Fruit fly (Drosophila melanogaster): ENCODE measurements around the gene CG43739.

Gene CG43739

DNA sequence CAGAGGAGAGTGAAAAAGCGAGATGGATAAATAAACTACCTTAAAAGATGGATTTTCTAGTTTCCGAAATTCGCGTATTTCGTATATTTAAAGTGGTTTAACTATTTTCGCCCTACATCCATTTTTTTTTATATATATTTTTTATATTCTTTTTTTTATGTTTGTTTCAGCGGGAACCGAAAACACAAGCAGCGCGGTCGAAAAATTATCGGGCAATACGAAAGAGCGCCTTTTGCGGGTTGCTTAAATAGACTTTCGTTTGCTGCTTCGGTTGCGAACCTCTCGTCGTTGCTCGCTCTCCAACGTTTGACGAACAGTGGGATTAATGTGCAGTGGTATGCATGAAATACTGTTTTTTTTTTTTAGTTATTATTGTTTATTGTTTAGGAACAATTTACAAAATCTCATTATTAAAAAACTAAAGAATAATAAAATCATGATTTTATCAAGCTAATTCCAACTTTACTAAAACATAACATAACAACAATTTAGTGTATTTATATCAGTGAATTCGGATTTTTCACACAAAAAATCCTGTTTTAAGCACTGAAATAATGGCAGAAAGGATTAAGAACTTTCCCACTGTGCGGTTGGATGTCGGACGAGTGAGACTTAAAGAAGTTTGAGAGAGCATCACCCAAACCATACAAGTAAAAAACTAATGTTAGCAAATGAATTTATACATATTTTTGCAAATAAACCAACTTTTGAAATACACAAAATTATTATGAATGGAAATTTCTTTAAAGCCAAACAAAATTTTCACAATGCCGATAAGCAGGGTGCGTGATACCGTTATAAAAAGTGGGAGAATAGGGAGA, 1.3 kb downstream of the CG43739 start (continued):
- TF ChIP-seq Eip93F (GFP tag; optimal IDR thresholded peaks at IDR 0.05) (no peak), pdm3 (GFP tag; optimal IDR thresholded peaks at IDR 0.05) (peak; percentile 42), fd85E (GFP tag; optimal IDR thresholded peaks at IDR 0.05) (peak; percentile 10), Lpt (GFP tag; optimal IDR thresholded peaks at IDR 0.05) (no peak), salr (GFP tag; optimal IDR thresholded peaks at IDR 0.05) (peak in 1 of 2 experiments; percentile 85), CG6276 (GFP tag; optimal IDR thresholded peaks at IDR 0.05) (peak; percentile 87), Gug (GFP tag; IDR thresholded peaks at IDR 0.05) (peak; percentile 71), Eip75B (GFP tag; optimal IDR thresholded peaks at IDR 0.05) (peak; percentile 47), dac (GFP tag; optimal IDR thresholded peaks at IDR 0.05) (peak; percentile 5), Hr39 (GFP tag; optimal IDR thresholded peaks at IDR 0.05) (no peak), dsx (GFP tag; optimal IDR thresholded peaks at IDR 0.05; ENCODE audit: poor library complexity, severe bottlenecking) (no peak), Eip78C (GFP tag) (peak; percentile 96), CG3919 (GFP tag; optimal IDR thresholded peaks at IDR 0.05) (peak; percentile 58), fkh (GFP tag; optimal IDR thresholded peaks at IDR 0.05) (no peak), achi (GFP tag; optimal IDR thresholded peaks at IDR 0.05) (peak; percentile 61), lz (GFP tag; optimal IDR thresholded peaks at IDR 0.05) (peak; percentile 50), acj6 (GFP tag; optimal IDR thresholded peaks at IDR 0.05) (peak; percentile 41), esn (GFP tag; optimal IDR thresholded peaks at IDR 0.05) (peak; percentile 76), Sox102F (GFP tag; optimal IDR thresholded peaks at IDR 0.05) (peak; percentile 6), CG6163 (GFP tag; IDR thresholded peaks at IDR 0.05) (no peak), CG8119 (GFP tag; IDR thresholded peaks at IDR 0.05) (peak; percentile 44), CG31627 (GFP tag; optimal IDR thresholded peaks at IDR 0.05) (peak; percentile 34), CG7368 (GFP tag; optimal IDR thresholded peaks at IDR 0.05) (peak; percentile 40)

DNA sequence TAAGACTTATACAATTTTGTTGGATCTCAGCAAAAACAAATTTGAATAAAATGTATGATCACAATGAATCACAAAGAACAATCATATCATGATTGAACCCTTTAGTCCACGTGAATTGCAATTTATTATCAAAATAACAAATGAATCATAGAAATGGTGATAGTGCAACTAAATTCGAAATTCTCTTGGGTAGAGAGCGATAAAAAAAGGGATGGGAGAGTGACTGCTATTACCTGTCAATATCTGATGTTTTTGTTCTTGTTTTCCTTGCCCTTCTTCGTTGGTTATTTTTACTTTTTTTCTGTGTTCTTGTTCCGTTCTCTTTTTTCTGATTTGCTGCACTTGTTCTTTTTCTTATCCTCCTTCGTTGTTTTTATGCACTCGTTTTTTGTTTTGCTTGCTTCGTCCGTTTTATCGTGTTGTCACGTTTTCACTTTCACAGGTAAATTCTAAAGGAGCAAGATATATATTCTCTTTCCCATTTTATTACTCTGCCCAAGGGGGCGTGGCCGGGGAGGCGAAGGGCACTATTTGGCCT, 2.0 kb downstream of the CG43739 start:
- TF ChIP-seq CG10631 (GFP tag; optimal IDR thresholded peaks at IDR 0.05) (no peak), salr (GFP tag; optimal IDR thresholded peaks at IDR 0.05) (peak in 1 of 2 experiments; percentile 21), CG32006 (GFP tag; optimal IDR thresholded peaks at IDR 0.05) (no peak), CG6792 (GFP tag; optimal IDR thresholded peaks at IDR 0.05) (no peak), Sox15 (GFP tag; optimal IDR thresholded peaks at IDR 0.05) (no peak), CG9139 (GFP tag; optimal IDR thresholded peaks at IDR 0.05) (peak; percentile 81), CG7368 (GFP tag; optimal IDR thresholded peaks at IDR 0.05) (no peak), CG6163 (GFP tag; IDR thresholded peaks at IDR 0.05) (peak; percentile 46; the same call in 2 of the 3 replicates), CG31627 (GFP tag; optimal IDR thresholded peaks at IDR 0.05) (no peak), CG8319 (GFP tag; optimal IDR thresholded peaks at IDR 0.05) (no peak), lz (GFP tag; optimal IDR thresholded peaks at IDR 0.05) (no peak), topi (GFP tag; optimal IDR thresholded peaks at IDR 0.05) (no peak), Eip75B (GFP tag; optimal IDR thresholded peaks at IDR 0.05) (no peak), fkh (GFP tag; optimal IDR thresholded peaks at IDR 0.05) (no peak), CG3919 (GFP tag; optimal IDR thresholded peaks at IDR 0.05) (no peak), Eip78C (GFP tag) (no peak), net (GFP tag; optimal IDR thresholded peaks at IDR 0.05) (no peak), CG11294 (GFP tag; IDR thresholded peaks at IDR 0.05) (no peak), fd85E (GFP tag; optimal IDR thresholded peaks at IDR 0.05) (no peak), CG1621 (tag; optimal IDR thresholded peaks at IDR 0.05) (peak; percentile 75), achi (GFP tag; optimal IDR thresholded peaks at IDR 0.05) (no peak), OdsH (GFP tag; optimal IDR thresholded peaks at IDR 0.05) (no peak), Blimp-1 (GFP tag; optimal IDR thresholded peaks at IDR 0.05) (peak; percentile 16), Gug (GFP tag; IDR thresholded peaks at IDR 0.05) (no peak), CG11902 (GFP tag; optimal IDR thresholded peaks at IDR 0.05) (no peak), fd59A (GFP tag; optimal IDR thresholded peaks at IDR 0.05) (no peak), CG15336 (GFP tag; IDR thresholded peaks at IDR 0.05) (no peak), Ets21C (GFP tag; optimal IDR thresholded peaks at IDR 0.05) (no peak), CG8632 (GFP tag; optimal IDR thresholded peaks at IDR 0.05) (no peak), CG6808 (GFP tag; optimal IDR thresholded peaks at IDR 0.05) (peak; percentile 83), spab (GFP tag; optimal IDR thresholded peaks at IDR 0.05) (peak; percentile 76), Hr38 (GFP tag; optimal IDR thresholded peaks at IDR 0.05) (no peak), Sox14 (GFP tag; optimal IDR thresholded peaks at IDR 0.05) (no peak), pdm3 (GFP tag; optimal IDR thresholded peaks at IDR 0.05) (no peak), CG34406 (GFP tag; optimal IDR thresholded peaks at IDR 0.05) (no peak), eg (GFP tag; IDR thresholded peaks at IDR 0.05) (no peak), CG4318 (GFP tag; optimal IDR thresholded peaks at IDR 0.05) (no peak)

Measured in whole organism, prepupa.